Fruit fly (Drosophila melanogaster): ENCODE data around the gene CG6999.

The CG6999 gene

dm6 chrX:9060078-9060477, 28.1 kb upstream of the CG6999 start (continued):
- TF ChIP-seq Dll (GFP tag; IDR thresholded peaks at IDR 0.05; ENCODE audit: partially characterized antibody) (no peak), CG3726 (GFP tag; IDR thresholded peaks at IDR 0.05) (peak; percentile 59; the same call in 1 of the 3 replicates), Oli (tag; optimal IDR thresholded peaks at IDR 0.05) (peak; percentile 85), CG2875 (GFP tag; optimal IDR thresholded peaks at IDR 0.05) (peak; percentile 59), HLHmδ (GFP tag; optimal IDR thresholded peaks at IDR 0.05) (no peak), Stat92E (GFP tag; optimal IDR thresholded peaks at IDR 0.05) (no peak), so (GFP tag; IDR thresholded peaks at IDR 0.05) (peak; percentile 71; the same call in 2 of the 3 replicates), dimm (GFP tag; IDR thresholded peaks at IDR 0.05) (peak; percentile 39; the same call in 1 of the 2 replicates), pita (GFP tag; optimal IDR thresholded peaks at IDR 0.05) (no peak), mam (GFP tag; optimal IDR thresholded peaks at IDR 0.05) (peak; percentile 41), jigr1 (GFP tag; IDR thresholded peaks at IDR 0.05) (no peak), Sry-β (GFP tag; optimal IDR thresholded peaks at IDR 0.05) (no peak), sens (GFP tag) (peak; percentile 94), wek (GFP tag; optimal IDR thresholded peaks at IDR 0.05) (peak; percentile 26), lov (optimal IDR thresholded peaks at IDR 0.05) (no peak), lov (GFP tag; IDR thresholded peaks at IDR 0.05) (0 out of 3 replicates have a peak, but pooled peaks have one; percentile 49), HHEX (GFP tag; optimal IDR thresholded peaks at IDR 0.05) (peak; percentile 63), oc (tag; optimal IDR thresholded peaks at IDR 0.05) (peak; percentile 84), CG30431 (GFP tag; optimal IDR thresholded peaks at IDR 0.05) (peak; percentile 25), her (GFP tag; optimal IDR thresholded peaks at IDR 0.05) (no peak), Sin3A (optimal IDR thresholded peaks at IDR 0.05) (no peak), cas (GFP tag; IDR thresholded peaks at IDR 0.05) (no peak), CG12219 (GFP tag; optimal IDR thresholded peaks at IDR 0.05) (peak; percentile 82), Fer2 (tag; optimal IDR thresholded peaks at IDR 0.05) (peak; percentile 13), ranshi (GFP tag; IDR thresholded peaks at IDR 0.05) (peak; percentile 80), Poxn (GFP tag; IDR thresholded peaks at IDR 0.05) (no peak), CrebB (tag; optimal IDR thresholded peaks at IDR 0.05) (peak; percentile 76), croc (GFP tag; conservative IDR thresholded peaks at IDR 0.05) (peak; percentile 15; the same call in 1 of the 3 replicates), vnd (GFP tag; IDR thresholded peaks at IDR 0.05; ENCODE audit: partially characterized antibody) (no peak), ems (GFP tag; optimal IDR thresholded peaks at IDR 0.05) (peak; percentile 61), gsb-n (tag; optimal IDR thresholded peaks at IDR 0.05) (peak; percentile 55), CG4404 (GFP tag; IDR thresholded peaks at IDR 0.05) (no peak), MTF-1 (GFP tag; optimal IDR thresholded peaks at IDR 0.05; ENCODE audit: borderline replicate concordance) (peak; percentile 22), Scr (GFP tag; IDR thresholded peaks at IDR 0.05; ENCODE audit: partially characterized antibody) (no peak), Vsx1 (GFP tag; optimal IDR thresholded peaks at IDR 0.05) (peak; percentile 62), zf30C (GFP tag; optimal IDR thresholded peaks at IDR 0.05) (no peak), CG12942 (GFP tag; optimal IDR thresholded peaks at IDR 0.05) (peak; percentile 55), PHDP (tag; optimal IDR thresholded peaks at IDR 0.05) (peak; percentile 86), dmrt11E (tag; optimal IDR thresholded peaks at IDR 0.05) (peak; percentile 43), vvl (GFP tag; IDR thresholded peaks at IDR 0.05) (peak; percentile 86), CG4854 (GFP tag; optimal IDR thresholded peaks at IDR 0.05) (no peak), maf-S (GFP tag; optimal IDR thresholded peaks at IDR 0.05) (peak; percentile 21), Oaz (GFP tag; IDR thresholded peaks at IDR 0.05) (peak; percentile 64; the same call in 1 of the 2 replicates), CG10366 (GFP tag; IDR thresholded peaks at IDR 0.05) (peak; percentile 81), CG31388 (GFP tag; optimal IDR thresholded peaks at IDR 0.05) (no peak), Abd-B (GFP tag; optimal IDR thresholded peaks at IDR 0.05) (no peak), Dip3 (GFP tag; optimal IDR thresholded peaks at IDR 0.05) (peak; percentile 37), Bdp1 (GFP tag; optimal IDR thresholded peaks at IDR 0.05) (no peak), tll (GFP tag; optimal IDR thresholded peaks at IDR 0.05) (no peak), CG1832 (GFP tag; optimal IDR thresholded peaks at IDR 0.05) (no peak), Awh (GFP tag; IDR thresholded peaks at IDR 0.05) (peak; percentile 75)

All from whole organism, embryonic.